Worm (Caenorhabditis elegans) whole organism, L2 larva: ENCODE data around the gene srlf-11.

Experiments
- lsy-2 ChIP-seq, 2 experiments: fragments of 150-350 bp in 1 of 2; sonication (generic microtip) in 1 of 2; optimal IDR thresholded peaks; 2 replicates each; lab custom pipeline; 2014 to 2017; ENCODE audit warnings: missing biosample characterization in 2 of 2, missing genetic modification characterization in 2 of 2
- skn-1 ChIP-seq: sonication (generic microtip); optimal IDR thresholded peaks from 2 replicates; lab custom pipeline; 2017; ENCODE audit warnings: missing biosample characterization, missing genetic modification characterization

DNA sequence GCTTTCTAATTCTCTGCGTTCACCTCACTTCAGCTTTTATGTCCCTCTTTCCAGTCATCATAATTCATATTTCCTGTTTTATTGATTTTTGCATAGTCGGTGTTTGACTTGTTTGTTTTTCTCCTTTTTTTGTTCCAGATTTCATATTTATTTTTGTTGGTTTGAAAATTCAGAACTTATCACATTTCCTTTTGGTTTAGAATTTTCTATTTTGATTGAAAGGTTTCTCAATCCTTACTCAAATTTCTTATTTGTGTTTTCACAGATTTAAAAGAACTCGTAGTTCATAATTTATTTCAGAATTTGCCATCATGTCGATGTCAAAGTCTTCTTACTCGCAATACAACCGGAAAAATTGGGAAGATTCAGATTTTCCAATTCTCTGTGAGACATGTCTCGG lies 24.7 kb downstream of the srlf-11 start, which contains the start of gene rbm-22:
- TF ChIP-seq lsy-2 (tag; optimal IDR thresholded peaks at IDR 0.05; lab: Kevin White, UChicago) (no peak), skn-1 (tag; lab: Kevin White, UChicago) (no peak)
